Fruit fly (Drosophila melanogaster) whole organism, embryonic: ENCODE data around the gene CG42329.
A peak's percentile ranks its signal among the peaks of the same experiment; 100 is the strongest.

ENCODE experiments used
- Blimp-1 ChIP-seq: fragments of 200-800 bp; sonication (Bioruptor generic); optimal IDR thresholded peaks from 3 replicates; lab custom pipeline; 2018; ENCODE audit warnings: missing biosample characterization, missing genetic modification characterization, mild to moderate bottlenecking, moderate library complexity, missing genetic modification reagents
- CG11247 ChIP-seq: fragments of 200-800 bp; sonication (Bioruptor generic); IDR thresholded peaks from 2 replicates; pipeline ENCODE4 v1.3.6; 2022; ENCODE audit warnings: missing biosample characterization, missing genetic modification characterization
- CG11695 ChIP-seq: fragments of 200-800 bp; sonication (Bioruptor generic); IDR thresholded peaks from 3 replicates; pipeline ENCODE4 v1.3.6; 2022; ENCODE audit warnings: missing biosample characterization, missing genetic modification characterization
- CG12219 ChIP-seq: fragments of 200-800 bp; sonication (Bioruptor generic); optimal IDR thresholded peaks from 3 replicates; lab custom pipeline; 2018; ENCODE audit warnings: missing biosample characterization, mild to moderate bottlenecking, missing genetic modification characterization
- CG12391 ChIP-seq: fragments of 200-800 bp; sonication (Bioruptor generic); optimal IDR thresholded peaks from 3 replicates; lab custom pipeline; 2018; ENCODE audit warnings: missing biosample characterization, mild to moderate bottlenecking, missing genetic modification characterization, moderate library complexity
- CG12744 ChIP-seq: fragments of 200-800 bp; sonication (Bioruptor generic); optimal IDR thresholded peaks from 2 replicates; lab custom pipeline; 2016; ENCODE audit warnings: missing biosample characterization, missing genetic modification characterization
- CG15011 ChIP-seq: fragments of 200-800 bp; sonication (Bioruptor generic); optimal IDR thresholded peaks from 3 replicates; lab custom pipeline; 2018; ENCODE audit warnings: missing biosample characterization, mild to moderate bottlenecking, missing genetic modification characterization
- CG15073 ChIP-seq: fragments of 200-800 bp; sonication (Bioruptor generic); optimal IDR thresholded peaks from 2 replicates; lab custom pipeline; 2016; ENCODE audit warnings: missing biosample characterization, missing genetic modification characterization
- CG15696 ChIP-seq: fragments of 200-800 bp; sonication (Bioruptor generic); optimal IDR thresholded peaks from 2 replicates; lab custom pipeline; 2019; ENCODE audit warnings: missing biosample characterization, mild to moderate bottlenecking, missing genetic modification characterization, moderate library complexity
- CG1602 ChIP-seq: fragments of 200-800 bp; sonication (Bioruptor generic); optimal IDR thresholded peaks from 3 replicates; lab custom pipeline; 2016; ENCODE audit warnings: missing biosample characterization, missing genetic modification characterization
- CG17385 ChIP-seq: fragments of 200-800 bp; sonication (Bioruptor generic); optimal IDR thresholded peaks from 3 replicates; lab custom pipeline; 2018; ENCODE audit warnings: missing biosample characterization, mild to moderate bottlenecking, missing genetic modification characterization
- CG17912 ChIP-seq: fragments of 200-800 bp; sonication (Bioruptor generic); optimal IDR thresholded peaks from 2 replicates; lab custom pipeline; 2018; ENCODE audit warnings: missing biosample characterization, mild to moderate bottlenecking, missing genetic modification characterization
- CG18262 ChIP-seq: fragments of 200-800 bp; optimal IDR thresholded peaks from 3 replicates; lab custom pipeline; 2019; ENCODE audit warnings: missing biosample characterization, mild to moderate bottlenecking, missing genetic modification characterization, moderate library complexity
- CG18599 ChIP-seq: fragments of 200-800 bp; sonication (Bioruptor generic); optimal IDR thresholded peaks from 3 replicates; lab custom pipeline; 2017; ENCODE audit warnings: missing biosample characterization, missing genetic modification characterization, mild to moderate bottlenecking, moderate library complexity, missing genetic modification reagents
- CG6765 ChIP-seq: fragments of 200-800 bp; sonication (Bioruptor generic); optimal IDR thresholded peaks from 3 replicates; lab custom pipeline; 2017; ENCODE audit warnings: missing biosample characterization, mild to moderate bottlenecking, missing genetic modification characterization
- Dip2 ChIP-seq: fragments of 200-800 bp; sonication (Bioruptor generic); IDR thresholded peaks from 2 replicates; pipeline ENCODE4 v1.3.6; 2022; ENCODE audit warnings: missing biosample characterization, missing genetic modification characterization
- Hey ChIP-seq: fragments of 200-800 bp; sonication (Bioruptor generic); optimal IDR thresholded peaks from 3 replicates; lab custom pipeline; 2018; ENCODE audit warnings: missing biosample characterization, mild to moderate bottlenecking, missing genetic modification characterization
- HmgZ ChIP-seq: fragments of 200-800 bp; sonication (Bioruptor generic); optimal IDR thresholded peaks from 2 replicates; lab custom pipeline; 2018; ENCODE audit warnings: missing biosample characterization, mild to moderate bottlenecking, missing genetic modification characterization
- Hsf ChIP-seq: fragments of 200-800 bp; sonication (Bioruptor generic); optimal IDR thresholded peaks from 3 replicates; lab custom pipeline; 2016; ENCODE audit warnings: missing biosample characterization, missing genetic modification characterization
- Mad ChIP-seq: fragments of 200-800 bp; sonication (Bioruptor generic); optimal IDR thresholded peaks from 2 replicates; lab custom pipeline; 2016; ENCODE audit warnings: missing biosample characterization, missing genetic modification characterization
- Myb ChIP-seq: fragments of 200-800 bp; sonication (Bioruptor generic); optimal IDR thresholded peaks from 2 replicates; lab custom pipeline; 2016; ENCODE audit warnings: missing biosample characterization, missing genetic modification characterization
- Optix ChIP-seq: fragments of 200-800 bp; sonication (Bioruptor generic); IDR thresholded peaks from 3 replicates; pipeline ENCODE4 v1.3.6; 2022; ENCODE audit warnings: missing biosample characterization, missing genetic modification characterization
- Ravus ChIP-seq: fragments of 200-800 bp; sonication (Bioruptor generic); IDR thresholded peaks from 2 replicates; pipeline ENCODE4 v1.3.6; 2022; ENCODE audit warnings: missing biosample characterization, missing genetic modification characterization
- Scr ChIP-seq: fragments of 200-800 bp; sonication (Bioruptor generic); IDR thresholded peaks from 2 replicates; pipeline ENCODE4 v1.3.6; 2022; ENCODE audit warnings: missing biosample characterization, missing genetic modification characterization; ENCODE audit not compliant: partially characterized antibody
- Stat92E ChIP-seq, 3 experiments: fragments of >200 bp in 2 of 3; fragments of 200-800 bp in 1 of 3; sonication (Bioruptor generic) in 1 of 3; optimal IDR thresholded peaks; 2 replicates each; lab custom pipeline; 2017 to 2019; ENCODE audit warnings: missing biosample characterization in 3 of 3, missing genetic modification characterization in 3 of 3, mild to moderate bottlenecking in 1 of 3, moderate library complexity in 1 of 3
- Tbp ChIP-seq: fragments of >200 bp; optimal IDR thresholded peaks from 2 replicates; lab custom pipeline; 2018; ENCODE audit warnings: missing biosample characterization, missing genetic modification characterization
- ab ChIP-seq: fragments of 200-800 bp; sonication (Bioruptor generic); optimal IDR thresholded peaks from 2 replicates; lab custom pipeline; 2016; ENCODE audit warnings: missing biosample characterization, missing genetic modification characterization
- amos ChIP-seq: fragments of 200-800 bp; sonication (Bioruptor generic); IDR thresholded peaks from 2 replicates; pipeline ENCODE4 v1.3.6; 2022; ENCODE audit warnings: missing biosample characterization, missing genetic modification characterization; ENCODE audit not compliant: partially characterized antibody
- ase ChIP-seq: fragments of 200-800 bp; sonication (Bioruptor generic); IDR thresholded peaks from 3 replicates; pipeline ENCODE4 v1.3.6; 2022; ENCODE audit warnings: missing biosample characterization, missing genetic modification characterization
- chinmo ChIP-seq: fragments of 200-800 bp; sonication (Bioruptor generic); IDR thresholded peaks from 4 replicates; pipeline ENCODE4 v1.3.6; 2022; ENCODE audit warnings: missing biosample characterization, missing genetic modification characterization; ENCODE audit not compliant: partially characterized antibody
- ewg ChIP-seq: fragments of 200-800 bp; sonication (Bioruptor generic); optimal IDR thresholded peaks from 3 replicates; lab custom pipeline; 2017; ENCODE audit warnings: mild to moderate bottlenecking, missing biosample characterization, missing genetic modification reagents, missing genetic modification characterization
- gcm2 ChIP-seq: fragments of 200-800 bp; sonication (Bioruptor generic); optimal IDR thresholded peaks from 2 replicates; lab custom pipeline; 2016; ENCODE audit warnings: missing biosample characterization, missing genetic modification characterization
- gsb-n ChIP-seq: fragments of 200-800 bp; sonication (Bioruptor generic); optimal IDR thresholded peaks from 3 replicates; lab custom pipeline; 2018; ENCODE audit warnings: missing biosample characterization, mild to moderate bottlenecking, missing genetic modification characterization
- ham ChIP-seq: fragments of 200-800 bp; sonication (Bioruptor generic); IDR thresholded peaks from 2 replicates; pipeline ENCODE4 v1.3.6; 2022; ENCODE audit warnings: missing biosample characterization, missing genetic modification characterization
- hb ChIP-seq: fragments of 200-800 bp; sonication (Bioruptor generic); IDR thresholded peaks from 3 replicates; pipeline ENCODE4 v1.3.6; 2022; ENCODE audit warnings: missing biosample characterization, missing genetic modification characterization; ENCODE audit not compliant: partially characterized antibody
- jing ChIP-seq: fragments of 200-800 bp; sonication (Bioruptor generic); optimal IDR thresholded peaks from 2 replicates; lab custom pipeline; 2018; ENCODE audit warnings: missing biosample characterization, mild to moderate bottlenecking, missing genetic modification characterization
- luna ChIP-seq: fragments of 200-800 bp; sonication (Bioruptor generic); optimal IDR thresholded peaks from 2 replicates; lab custom pipeline; 2016; ENCODE audit warnings: missing biosample characterization, missing genetic modification characterization
- mld ChIP-seq: fragments of 200-800 bp; sonication (Bioruptor generic); IDR thresholded peaks from 3 replicates; pipeline ENCODE4 v1.3.6; 2022; ENCODE audit warnings: missing biosample characterization, missing genetic modification characterization; ENCODE audit not compliant: partially characterized antibody
- pan ChIP-seq, 4 experiments: fragments of >200 bp in 3 of 4; fragments of 200-800 bp in 1 of 4; sonication (Bioruptor generic) in 1 of 4; optimal IDR thresholded peaks in 3 of 4; IDR thresholded peaks in 1 of 4; 2 replicates each; pipeline versions ENCODE4 v1.3.6 to Lab custom; 2017 to 2022; ENCODE audit warnings: missing biosample characterization in 2 of 4, missing genetic modification characterization in 2 of 4, mixed read lengths in 1 of 4
- phol ChIP-seq: fragments of 200-800 bp; sonication (Bioruptor generic); optimal IDR thresholded peaks from 3 replicates; lab custom pipeline; 2018; ENCODE audit warnings: missing biosample characterization, mild to moderate bottlenecking, missing genetic modification characterization, moderate library complexity
- pita ChIP-seq: fragments of 200-800 bp; sonication (Bioruptor generic); optimal IDR thresholded peaks from 2 replicates; lab custom pipeline; 2017; ENCODE audit warnings: missing biosample characterization, mild to moderate bottlenecking, missing genetic modification characterization
- pzg ChIP-seq: fragments of 200-800 bp; sonication (Bioruptor generic); optimal IDR thresholded peaks from 3 replicates; lab custom pipeline; 2018; ENCODE audit warnings: missing biosample characterization, mild to moderate bottlenecking, missing genetic modification characterization, moderate library complexity
- repo ChIP-seq: fragments of 200-800 bp; sonication (Bioruptor generic); optimal IDR thresholded peaks from 2 replicates; lab custom pipeline; 2016; ENCODE audit warnings: missing biosample characterization, missing genetic modification characterization
- seq ChIP-seq: fragments of 200-800 bp; sonication (Bioruptor generic); IDR thresholded peaks from 2 replicates; pipeline ENCODE4 v1.3.6; 2022; ENCODE audit warnings: missing biosample characterization, missing genetic modification characterization
- shn ChIP-seq: fragments of 200-800 bp; sonication (Bioruptor generic); optimal IDR thresholded peaks from 3 replicates; lab custom pipeline; 2016; ENCODE audit warnings: missing biosample characterization, missing genetic modification characterization
- sna ChIP-seq: fragments of 200-800 bp; sonication (Bioruptor generic); IDR thresholded peaks from 2 replicates; pipeline ENCODE4 v1.3.6; 2022; ENCODE audit warnings: missing biosample characterization, missing genetic modification characterization; ENCODE audit not compliant: partially characterized antibody
- z ChIP-seq: fragments of 200-800 bp; sonication (Bioruptor generic); IDR thresholded peaks from 3 replicates; pipeline ENCODE4 v1.3.6; 2022; ENCODE audit warnings: missing biosample characterization, missing genetic modification characterization

Gene CG42329

DNA sequence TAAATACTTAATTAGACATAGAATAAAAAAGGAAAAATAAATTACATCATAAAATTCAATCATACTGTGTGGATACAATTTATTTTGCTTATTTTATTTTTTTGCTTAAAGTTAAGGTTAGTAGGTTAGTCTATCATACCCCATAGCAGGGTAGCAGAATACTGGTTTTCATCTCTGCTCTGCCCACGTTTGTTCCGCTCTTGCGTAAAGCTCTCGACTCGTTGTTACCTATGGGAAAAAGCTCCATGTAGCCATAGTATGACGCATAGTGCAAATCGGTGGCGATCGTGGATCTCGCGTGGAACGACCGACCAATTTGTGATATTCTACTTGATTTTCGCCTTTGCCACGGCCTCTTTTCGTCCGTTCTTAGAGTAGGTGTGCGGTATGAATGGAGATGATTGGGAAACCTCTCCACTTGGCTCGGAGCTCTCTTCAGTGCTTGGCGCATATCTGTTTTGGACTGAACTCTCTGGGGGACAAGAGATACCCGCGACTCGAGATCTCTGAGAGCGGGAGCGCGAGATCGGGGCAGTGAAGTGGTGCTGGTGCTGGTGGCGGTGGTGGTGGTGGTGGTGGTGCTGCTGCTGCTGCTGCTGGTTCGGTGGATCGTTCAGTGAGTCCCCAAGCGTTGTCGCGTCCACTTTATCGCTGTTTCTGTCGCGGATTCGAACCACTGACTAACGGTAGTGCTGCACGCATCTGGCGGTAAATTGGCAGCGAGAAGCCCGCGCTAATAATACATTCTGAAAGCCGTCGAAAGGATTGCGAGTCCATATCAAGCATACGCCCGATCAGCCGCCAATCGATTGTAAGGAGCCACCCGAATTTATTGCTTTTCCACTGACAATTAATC, 33.2 kb upstream of the CG42329 start, which contains the start of gene CG5001 (continued):
- TF ChIP-seq Myb (GFP tag; lab: Kevin White, UChicago) (peak; percentile 15), pita (GFP tag; lab: Kevin White, UChicago) (no peak), Dip2 (no peak), CG17912 (no peak), ase (GFP tag; lab: Robert Waterston, UW) (peak; percentile 87), pzg (peak; percentile 2), sna (peak; percentile 32; the same call in 1 of the 2 replicates), Scr (GFP tag; lab: Robert Waterston, UW) (0 out of 2 replicates have a peak, but pooled peaks have one; percentile 12), chinmo (peak; percentile 96), CG18262 (peak; percentile 90), CG11247 (GFP tag; lab: Robert Waterston, UW) (peak; percentile 88), seq (peak; percentile 61), CG12219 (peak; percentile 65), CG11695 (peak; percentile 86), CG18599 (GFP tag; lab: Kevin White, UChicago) (peak; percentile 90), z (GFP tag; lab: Robert Waterston, UW) (no peak), repo (GFP tag; lab: Kevin White, UChicago) (no peak), Optix (GFP tag; lab: Robert Waterston, UW) (peak; percentile 7; the same call in 1 of the 3 replicates), Hey (tag; lab: Kevin White, UChicago) (no peak), CG1602 (GFP tag; lab: Kevin White, UChicago) (peak; percentile 73), CG15696 (tag; lab: Kevin White, UChicago) (peak; percentile 62), hb (GFP tag; lab: Robert Waterston, UW) (no peak), mld (GFP tag; lab: Robert Waterston, UW) (no peak), ham (GFP tag; lab: Robert Waterston, UW) (no peak), Blimp-1 (GFP tag; lab: Kevin White, UChicago) (peak; percentile 92), amos (GFP tag; lab: Robert Waterston, UW) (peak; percentile 40; the same call in 1 of the 2 replicates), CG12744 (GFP tag; lab: Kevin White, UChicago) (peak; percentile 56), Stat92E (GFP tag; optimal IDR thresholded peaks at IDR 0.05; lab: Kevin White, UChicago) (no peak), luna (GFP tag; lab: Kevin White, UChicago) (no peak), phol (peak; percentile 88), Tbp (no peak), jing (no peak), CG6765 (GFP tag; lab: Kevin White, UChicago) (peak; percentile 80), CG12391 (tag; lab: Kevin White, UChicago) (peak; percentile 93), HmgZ (tag; lab: Kevin White, UChicago) (peak; percentile 77), gcm2 (peak; percentile 77), gsb-n (tag; lab: Kevin White, UChicago) (peak; percentile 88), Mad (GFP tag; lab: Kevin White, UChicago) (peak; percentile 46), Hsf (GFP tag; lab: Kevin White, UChicago) (peak; percentile 79), pan (optimal IDR thresholded peaks at IDR 0.05; lab: Kevin White, UChicago) (no peak), pan (GFP tag; optimal IDR thresholded peaks at IDR 0.05 in 1 of 2, IDR thresholded peaks at IDR 0.05 in 1 of 2) (peak in 1 of 2 experiments; percentile 91), shn (GFP tag; lab: Kevin White, UChicago) (peak; percentile 53), ab (GFP tag; lab: Kevin White, UChicago) (no peak), Ravus (GFP tag; lab: Robert Waterston, UW) (peak; percentile 36; the same call in 1 of the 2 replicates), CG15073 (GFP tag; lab: Kevin White, UChicago) (no peak), CG15011 (GFP tag; lab: Kevin White, UChicago) (no peak), CG17385 (GFP tag; lab: Kevin White, UChicago) (peak; percentile 77), ewg (peak; percentile 68)
